Worm (Caenorhabditis elegans) whole organism, young adult: ENCODE data around the gene K03B4.9.

Experiments
- cebp-1 ChIP-seq, 2 experiments: fragments of 200-800 bp in 1 of 2; sonication (Bioruptor generic) in 1 of 2; sonication (generic microtip) in 1 of 2; IDR thresholded peaks in 1 of 2; optimal IDR thresholded peaks in 1 of 2; 2 replicates each; pipeline versions ENCODE4 v1.3.6 to Lab custom; 2017 to 2022; ENCODE audit warnings: missing compliant biosample characterization in 2 of 2, missing genetic modification characterization in 2 of 2, mild to moderate bottlenecking in 1 of 2, missing genetic modification reagents in 1 of 2, moderate library complexity in 1 of 2
- dpl-1 ChIP-seq: fragments of 150-350 bp; optimal IDR thresholded peaks from 2 replicates; lab custom pipeline; 2014; ENCODE audit warnings: missing biosample characterization, missing genetic modification reagents, missing genetic modification characterization
- nhr-120 ChIP-seq: fragments of 200-800 bp; sonication (Bioruptor generic); IDR thresholded peaks from 2 replicates; pipeline ENCODE4 v1.3.6; 2022; ENCODE audit warnings: missing genetic modification characterization, missing compliant biosample characterization
- nhr-90 ChIP-seq: sonication (generic microtip); optimal IDR thresholded peaks from 2 replicates; lab custom pipeline; 2016; ENCODE audit warnings: missing genotype, mild to moderate bottlenecking, missing genetic modification characterization, missing compliant biosample characterization

DNA sequence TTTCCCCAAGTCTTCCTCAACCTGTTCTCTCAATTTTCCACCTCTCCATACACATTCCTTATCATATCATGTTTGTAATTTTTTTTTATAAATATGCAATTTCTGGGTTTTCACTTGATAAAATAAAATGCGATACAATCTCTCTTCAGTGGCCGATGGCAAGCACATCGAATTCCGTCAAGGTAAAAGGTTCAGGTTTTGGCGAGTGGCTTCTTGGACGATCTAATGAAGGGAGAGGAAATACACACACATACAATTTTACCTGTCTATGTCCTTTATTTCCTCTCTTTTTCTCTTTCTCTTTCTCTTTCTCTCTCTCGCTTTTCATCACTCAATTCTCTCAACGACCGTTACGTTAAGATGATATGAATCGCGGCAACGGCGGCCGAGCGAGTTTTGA is 20.9 kb downstream of the K03B4.9 start:
- TF ChIP-seq nhr-120 (no peak), dpl-1 (GFP tag; lab: Kevin White, UChicago) (no peak), nhr-90 (no peak), cebp-1 (GFP tag; IDR thresholded peaks at IDR 0.05; lab: Robert Waterston, UW) (no peak), cebp-1 (tag; optimal IDR thresholded peaks at IDR 0.05; lab: Kevin White, UChicago) (no peak)
